Worm (Caenorhabditis elegans): ENCODE measurements around the gene M01D1.12.

DNA sequence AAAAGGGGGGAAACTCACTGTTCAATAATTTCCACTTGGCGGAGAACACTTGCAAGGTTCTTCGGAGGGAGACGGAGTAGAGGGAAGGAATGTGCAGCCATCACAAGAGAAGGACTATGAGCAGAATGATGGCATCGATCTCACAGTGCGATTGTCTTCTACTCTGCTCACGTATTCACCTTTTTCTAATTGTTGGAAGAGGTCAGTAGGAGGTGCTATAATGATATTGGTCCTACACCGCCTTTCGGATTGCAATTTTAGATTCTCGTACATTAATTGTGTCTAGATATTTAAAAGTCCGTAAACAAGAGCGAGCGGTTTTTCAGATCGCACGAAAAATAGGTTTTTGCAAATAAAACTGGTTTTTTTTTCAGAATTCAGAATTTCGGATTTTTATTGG, 13.7 kb downstream of the M01D1.12 start, which contains the start of gene fbxb-39:
- TF ChIP-seq ama-1 (optimal IDR thresholded peaks at IDR 0.05), result no peak
- no peak for TF ChIP-seq hmg-4 (GFP tag; optimal IDR thresholded peaks at IDR 0.05)
- TF ChIP-seq tbx-11 (GFP tag; IDR thresholded peaks at IDR 0.05), result no peak
- no peak for TF ChIP-seq scrt-1 (GFP tag; IDR thresholded peaks at IDR 0.05)

Measured in whole organism, early embryonic.